Worm (Caenorhabditis elegans) whole organism, L3 larva: ENCODE results near the gene R166.2.
A peak's percentile ranks its signal among the peaks of the same experiment; 100 is the strongest.

ENCODE experiments used
- R02D3.7 ChIP-seq: fragments of 150-350 bp; optimal IDR thresholded peaks from 2 replicates; lab custom pipeline; 2014; ENCODE audit warnings: missing biosample characterization, missing genetic modification characterization
- ZK546.5 ChIP-seq: sonication (generic microtip); optimal IDR thresholded peaks from 2 replicates; lab custom pipeline; 2017; ENCODE audit warnings: missing biosample characterization, missing genetic modification characterization
- aly-2 ChIP-seq: fragments of 150-350 bp; optimal IDR thresholded peaks from 2 replicates; lab custom pipeline; 2014; ENCODE audit warnings: missing biosample characterization, missing genetic modification characterization
- ama-1 ChIP-seq: fragments of 150-350 bp; optimal IDR thresholded peaks from 2 replicates; lab custom pipeline; 2018
- ceh-16 ChIP-seq: sonication (generic microtip); optimal IDR thresholded peaks from 2 replicates; lab custom pipeline; 2017; ENCODE audit warnings: missing biosample characterization, missing genetic modification characterization
- ceh-28 ChIP-seq: fragments of 150-350 bp; optimal IDR thresholded peaks from 2 replicates; lab custom pipeline; 2014; ENCODE audit warnings: missing biosample characterization, missing genetic modification reagents, missing genetic modification characterization
- ceh-82 ChIP-seq: fragments of 150-350 bp; optimal IDR thresholded peaks from 2 replicates; lab custom pipeline; 2014; ENCODE audit warnings: missing biosample characterization, missing genetic modification characterization
- ceh-9 ChIP-seq: sonication (generic microtip); optimal IDR thresholded peaks from 2 replicates; lab custom pipeline; 2018; ENCODE audit warnings: missing biosample characterization, missing genetic modification characterization
- egl-5 ChIP-seq: fragments of 150-350 bp; optimal IDR thresholded peaks from 2 replicates; lab custom pipeline; 2017; ENCODE audit warnings: missing biosample characterization, missing genetic modification reagents, missing genetic modification characterization, inconsistent platforms
- elt-1 ChIP-seq: fragments of 150-350 bp; optimal IDR thresholded peaks from 2 replicates; lab custom pipeline; 2014; ENCODE audit warnings: missing biosample characterization, missing genetic modification characterization
- elt-2 ChIP-seq: sonication (generic microtip); optimal IDR thresholded peaks from 2 replicates; lab custom pipeline; 2016; ENCODE audit warnings: missing genetic modification reagents, mild to moderate bottlenecking, missing genetic modification characterization, missing compliant biosample characterization
- elt-3 ChIP-seq, 3 experiments: fragments of 150-350 bp in 1 of 3; sonication (generic microtip) in 2 of 3; optimal IDR thresholded peaks; 2 replicates in 2 of 3; 4 replicates in 1 of 3; lab custom pipeline; 2014 to 2017; ENCODE audit warnings: missing biosample characterization in 3 of 3, missing genetic modification characterization in 3 of 3
- eor-1 ChIP-seq, 2 experiments: fragments of 150-350 bp; optimal IDR thresholded peaks; 2 replicates each; lab custom pipeline; 2014 to 2018; ENCODE audit warnings: missing biosample characterization in 2 of 2, missing genetic modification characterization in 2 of 2
- fkh-10 ChIP-seq: sonication (generic microtip); optimal IDR thresholded peaks from 2 replicates; lab custom pipeline; 2017; ENCODE audit warnings: missing biosample characterization, missing genetic modification reagents, missing genetic modification characterization
- fos-1 ChIP-seq: fragments of 150-350 bp; optimal IDR thresholded peaks from 2 replicates; lab custom pipeline; 2014; ENCODE audit warnings: missing biosample characterization, missing genetic modification characterization
- hmg-11 ChIP-seq: sonication (generic microtip); optimal IDR thresholded peaks from 2 replicates; lab custom pipeline; 2016; ENCODE audit warnings: missing genetic modification characterization, missing compliant biosample characterization
- jun-1 ChIP-seq: fragments of 150-350 bp; optimal IDR thresholded peaks from 2 replicates; lab custom pipeline; 2014; ENCODE audit warnings: missing biosample characterization, missing genetic modification reagents, missing genetic modification characterization
- lin-15B ChIP-seq: fragments of 150-350 bp; optimal IDR thresholded peaks from 2 replicates; lab custom pipeline; 2014; ENCODE audit warnings: missing biosample characterization, missing genetic modification characterization
- lin-39 ChIP-seq: fragments of 150-350 bp; optimal IDR thresholded peaks from 2 replicates; lab custom pipeline; 2018; ENCODE audit warnings: missing biosample characterization, missing genetic modification reagents, missing genetic modification characterization
- lsy-12 ChIP-seq: sonication (generic microtip); optimal IDR thresholded peaks from 2 replicates; lab custom pipeline; 2016; ENCODE audit warnings: mild to moderate bottlenecking, missing genetic modification characterization, missing compliant biosample characterization
- mdl-1 ChIP-seq: fragments of 150-350 bp; optimal IDR thresholded peaks from 2 replicates; lab custom pipeline; 2014; ENCODE audit warnings: missing biosample characterization, missing genetic modification characterization
- mml-1 ChIP-seq: fragments of 150-350 bp; sonication (generic microtip); optimal IDR thresholded peaks from 3 replicates; lab custom pipeline; 2014; ENCODE audit warnings: missing biosample characterization, missing genetic modification characterization
- nfya-1 ChIP-seq: sonication (generic microtip); optimal IDR thresholded peaks from 2 replicates; lab custom pipeline; 2017; ENCODE audit warnings: missing genetic modification characterization, mild to moderate bottlenecking, missing compliant biosample characterization, antibody characterized with exemption, moderate library complexity; ENCODE audit not compliant: insufficient read depth
- nhr-11 ChIP-seq: fragments of 150-350 bp; optimal IDR thresholded peaks from 2 replicates; lab custom pipeline; 2014; ENCODE audit warnings: missing biosample characterization, missing genetic modification characterization
- nhr-12 ChIP-seq: fragments of 150-350 bp; optimal IDR thresholded peaks from 2 replicates; lab custom pipeline; 2014; ENCODE audit warnings: missing biosample characterization, missing genetic modification characterization
- nhr-23 ChIP-seq: fragments of 150-350 bp; optimal IDR thresholded peaks from 2 replicates; lab custom pipeline; 2014; ENCODE audit warnings: missing biosample characterization, missing genetic modification reagents, missing genetic modification characterization
- nhr-237 ChIP-seq: fragments of 150-350 bp; optimal IDR thresholded peaks from 2 replicates; lab custom pipeline; 2014; ENCODE audit warnings: missing biosample characterization, missing genetic modification characterization
- nhr-25 ChIP-seq: sonication (generic microtip); optimal IDR thresholded peaks from 2 replicates; lab custom pipeline; 2017; ENCODE audit warnings: missing biosample characterization, missing genetic modification characterization
- nhr-28 ChIP-seq: fragments of 150-350 bp; optimal IDR thresholded peaks from 2 replicates; lab custom pipeline; 2014; ENCODE audit warnings: missing biosample characterization, missing genetic modification characterization
- nhr-43 ChIP-seq: sonication (generic microtip); optimal IDR thresholded peaks from 2 replicates; lab custom pipeline; 2016; ENCODE audit warnings: mild to moderate bottlenecking, missing genetic modification characterization, missing compliant biosample characterization; ENCODE audit not compliant: poor library complexity, severe bottlenecking
- nhr-67 ChIP-seq: fragments of 150-350 bp; optimal IDR thresholded peaks from 2 replicates; lab custom pipeline; 2014; ENCODE audit warnings: missing biosample characterization, missing genetic modification characterization
- nhr-76 ChIP-seq: fragments of 150-350 bp; sonication (generic microtip); optimal IDR thresholded peaks from 5 replicates; lab custom pipeline; 2014; ENCODE audit warnings: missing biosample characterization, missing genetic modification characterization
- nhr-77 ChIP-seq: fragments of 150-350 bp; optimal IDR thresholded peaks from 2 replicates; lab custom pipeline; 2014; ENCODE audit warnings: missing biosample characterization, missing genetic modification characterization
- pha-4 ChIP-seq: fragments of 150-350 bp; optimal IDR thresholded peaks from 2 replicates; lab custom pipeline; 2014; ENCODE audit warnings: missing biosample characterization, missing genetic modification reagents, missing genetic modification characterization
- pqm-1 ChIP-seq: fragments of 150-350 bp; optimal IDR thresholded peaks from 2 replicates; lab custom pipeline; 2017; ENCODE audit warnings: missing biosample characterization, missing genetic modification characterization, inconsistent platforms
- sea-2 ChIP-seq: fragments of 150-350 bp; sonication (generic microtip); optimal IDR thresholded peaks from 4 replicates; lab custom pipeline; 2014; ENCODE audit warnings: missing biosample characterization, missing genetic modification reagents, missing genetic modification characterization
- skn-1 ChIP-seq: fragments of 150-350 bp; optimal IDR thresholded peaks from 2 replicates; lab custom pipeline; 2014; ENCODE audit warnings: missing biosample characterization, missing genetic modification characterization
- snpc-4 ChIP-seq: fragments of 150-350 bp; optimal IDR thresholded peaks from 2 replicates; lab custom pipeline; 2014; ENCODE audit warnings: missing biosample characterization, missing genetic modification characterization
- tbx-2 ChIP-seq: sonication (generic microtip); optimal IDR thresholded peaks from 2 replicates; lab custom pipeline; 2016; ENCODE audit warnings: mild to moderate bottlenecking, missing genetic modification characterization, missing compliant biosample characterization
- unc-39 ChIP-seq: sonication (generic microtip); optimal IDR thresholded peaks from 4 replicates; lab custom pipeline; 2017; ENCODE audit warnings: missing biosample characterization, missing genetic modification characterization
- unc-62 ChIP-seq: fragments of 150-350 bp; sonication (generic microtip); optimal IDR thresholded peaks from 4 replicates; lab custom pipeline; 2014; ENCODE audit warnings: missing biosample characterization, missing genetic modification reagents, missing genetic modification characterization
- zag-1 ChIP-seq: fragments of 150-350 bp; optimal IDR thresholded peaks from 2 replicates; lab custom pipeline; 2014; ENCODE audit warnings: missing biosample characterization, missing genetic modification characterization
- ztf-11 ChIP-seq: fragments of 150-350 bp; optimal IDR thresholded peaks from 2 replicates; lab custom pipeline; 2014; ENCODE audit warnings: missing biosample characterization, missing genetic modification characterization
- ztf-4 ChIP-seq: fragments of 150-350 bp; optimal IDR thresholded peaks from 2 replicates; lab custom pipeline; 2014; ENCODE audit warnings: missing biosample characterization, missing genetic modification characterization

The R166.2 gene

DNA sequence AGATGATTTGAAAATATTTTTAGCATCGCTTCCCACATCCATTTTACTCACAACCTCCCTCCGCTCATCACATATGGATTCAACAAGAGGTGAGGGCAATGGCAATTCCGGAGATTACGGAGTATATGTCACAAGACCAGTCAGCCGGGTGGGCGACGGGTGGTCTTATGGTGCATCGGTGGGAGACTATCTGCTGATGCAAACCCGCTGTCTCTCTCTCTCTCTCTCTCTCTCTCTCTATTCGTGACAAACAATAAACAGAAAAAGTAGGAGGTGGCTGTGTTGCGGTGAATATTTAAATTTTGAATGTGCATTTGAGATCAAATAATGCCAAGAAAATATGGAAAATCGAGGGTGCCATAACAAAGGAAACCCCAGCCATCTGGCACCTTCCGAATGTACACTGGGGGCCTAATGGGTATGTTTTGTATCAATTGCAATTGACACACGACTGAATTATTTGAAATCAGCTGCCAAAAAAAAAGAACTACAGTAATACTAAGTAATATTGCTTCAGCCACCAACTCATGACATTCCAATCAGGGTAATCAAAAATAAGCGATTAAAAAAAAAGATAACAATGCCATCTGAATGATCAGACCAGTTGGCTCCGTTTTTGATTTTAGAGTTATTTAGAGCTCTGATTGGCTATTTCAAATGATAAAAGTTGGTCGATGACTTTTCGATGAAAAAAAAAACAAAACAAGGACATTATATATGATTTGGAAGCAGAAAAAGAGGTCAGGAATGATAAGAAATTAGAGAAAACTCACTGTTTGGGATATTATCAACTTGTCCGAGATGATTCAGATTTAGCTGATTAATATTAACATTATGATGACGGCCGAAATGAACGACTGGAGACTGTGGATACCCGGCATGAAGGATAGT lies 10.6 kb upstream of the R166.2 start:
- TF ChIP-seq skn-1 (tag; lab: Kevin White, UChicago): no peak
- TF ChIP-seq zag-1 (tag; lab: Kevin White, UChicago): no peak
- TF ChIP-seq ZK546.5 (tag; lab: Kevin White, UChicago): no peak
- TF ChIP-seq lin-39 (tag; lab: Kevin White, UChicago): no peak
- no peak for TF ChIP-seq fkh-10
- TF ChIP-seq ama-1: peak; percentile 85
- TF ChIP-seq lin-15B (tag; lab: Kevin White, UChicago): no peak
- TF ChIP-seq egl-5 (tag; lab: Kevin White, UChicago): no peak
- TF ChIP-seq nhr-23 (tag; lab: Kevin White, UChicago): no peak
- peak; percentile 61 for TF ChIP-seq jun-1 (tag; lab: Kevin White, UChicago)
- TF ChIP-seq eor-1 (tag; optimal IDR thresholded peaks at IDR 0.05; lab: Kevin White, UChicago): no peak
- no peak for TF ChIP-seq nhr-237
- TF ChIP-seq sea-2: no peak
- TF ChIP-seq ceh-82 (tag; lab: Kevin White, UChicago): no peak
- no peak for TF ChIP-seq nhr-28 (tag; lab: Kevin White, UChicago)
- no peak for TF ChIP-seq ceh-9
- no peak for TF ChIP-seq nhr-76 (tag; lab: Kevin White, UChicago)
- no peak for TF ChIP-seq pha-4 (tag; lab: Kevin White, UChicago)
- no peak for TF ChIP-seq ceh-28 (tag; lab: Kevin White, UChicago)
- TF ChIP-seq unc-39 (tag; lab: Kevin White, UChicago): no peak
- TF ChIP-seq lsy-12 (tag; lab: Kevin White, UChicago): no peak
- TF ChIP-seq nhr-67: no peak
- no peak for TF ChIP-seq ceh-16 (tag; lab: Kevin White, UChicago)
- peak; percentile 31 for TF ChIP-seq nhr-25 (tag; lab: Kevin White, UChicago)
- TF ChIP-seq nhr-12: no peak
- TF ChIP-seq nhr-43 (tag; lab: Kevin White, UChicago): no peak
- no peak for TF ChIP-seq nhr-77 (tag; lab: Kevin White, UChicago)
- peak; percentile 25 for TF ChIP-seq elt-2 (tag; lab: Kevin White, UChicago)
- TF ChIP-seq snpc-4 (tag; lab: Kevin White, UChicago): no peak
- peak; percentile 51 for TF ChIP-seq pqm-1 (tag; lab: Kevin White, UChicago)
- peak; percentile 53 for TF ChIP-seq nfya-1
- TF ChIP-seq R02D3.7 (tag; lab: Kevin White, UChicago): no peak
- TF ChIP-seq hmg-11 (tag; lab: Kevin White, UChicago): no peak
- no peak for TF ChIP-seq unc-62 (GFP tag; lab: Kevin White, UChicago)
- no peak for TF ChIP-seq elt-1 (tag; lab: Kevin White, UChicago)
- no peak for TF ChIP-seq ztf-4 (tag; lab: Kevin White, UChicago)
- TF ChIP-seq elt-3 (tag; optimal IDR thresholded peaks at IDR 0.05; lab: Kevin White, UChicago): no peak
- TF ChIP-seq ztf-11 (tag; lab: Kevin White, UChicago): no peak
- no peak for TF ChIP-seq tbx-2 (tag; lab: Kevin White, UChicago)
- no peak for TF ChIP-seq mml-1 (tag; lab: Kevin White, UChicago)

DNA sequence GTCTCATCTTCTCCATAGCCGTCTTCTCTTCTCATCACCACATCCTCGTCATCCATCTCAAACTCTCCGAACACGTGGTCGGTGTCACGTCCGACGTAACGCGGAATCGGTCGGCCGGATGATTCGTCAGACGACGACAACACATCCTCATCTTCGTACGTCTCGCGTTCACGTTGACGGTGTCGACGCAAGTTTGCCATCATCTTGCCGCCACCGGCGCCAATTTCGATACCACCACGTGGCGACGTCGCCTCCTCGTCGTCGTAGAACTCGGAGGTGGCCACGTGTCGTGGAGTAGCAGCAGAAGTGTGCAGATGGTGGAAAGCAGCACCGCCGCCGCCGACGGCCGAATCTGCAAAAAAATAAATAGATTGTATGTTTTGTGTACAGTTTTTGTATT lies 9.8 kb upstream of the R166.2 start:
- TF ChIP-seq skn-1 (tag; lab: Kevin White, UChicago): no peak
- no peak for TF ChIP-seq zag-1 (tag; lab: Kevin White, UChicago)
- peak; percentile 3 for TF ChIP-seq lin-39 (tag; lab: Kevin White, UChicago)
- TF ChIP-seq nhr-25 (tag; lab: Kevin White, UChicago): peak; percentile 4

- TF ChIP-seq skn-1 (tag; lab: Kevin White, UChicago): no peak
- no peak for TF ChIP-seq sea-2
- TF ChIP-seq R02D3.7 (tag; lab: Kevin White, UChicago): no peak
- peak; percentile 3 for TF ChIP-seq nhr-11 (tag; lab: Kevin White, UChicago)
- peak; percentile 36 for TF ChIP-seq ztf-4 (tag; lab: Kevin White, UChicago)
- TF ChIP-seq lin-39 (tag; lab: Kevin White, UChicago): peak; percentile 14
- TF ChIP-seq lin-15B (tag; lab: Kevin White, UChicago): no peak
- TF ChIP-seq nhr-76 (tag; lab: Kevin White, UChicago): no peak
- TF ChIP-seq ceh-9: no peak
- no peak for TF ChIP-seq nhr-43 (tag; lab: Kevin White, UChicago)
- no peak for TF ChIP-seq fos-1 (tag; lab: Kevin White, UChicago)
- TF ChIP-seq nhr-237: no peak
- TF ChIP-seq jun-1 (tag; lab: Kevin White, UChicago): no peak
- no peak for TF ChIP-seq ztf-11 (tag; lab: Kevin White, UChicago)
- no peak for TF ChIP-seq nhr-28 (tag; lab: Kevin White, UChicago)
- TF ChIP-seq elt-3 (tag; optimal IDR thresholded peaks at IDR 0.05; lab: Kevin White, UChicago): no peak
- TF ChIP-seq ZK546.5 (tag; lab: Kevin White, UChicago): no peak
- no peak for TF ChIP-seq unc-39 (tag; lab: Kevin White, UChicago)
- TF ChIP-seq fkh-10: no peak
- TF ChIP-seq mdl-1: no peak
- TF ChIP-seq nhr-23 (tag; lab: Kevin White, UChicago): no peak
- TF ChIP-seq ceh-82 (tag; lab: Kevin White, UChicago): no peak
- TF ChIP-seq nhr-12: no peak
- peak; percentile 24 for TF ChIP-seq nhr-25 (tag; lab: Kevin White, UChicago)
- TF ChIP-seq tbx-2 (tag; lab: Kevin White, UChicago): no peak
- no peak for TF ChIP-seq aly-2 (tag; lab: Kevin White, UChicago)
- TF ChIP-seq nfya-1: peak; percentile 5
These were observed 9.3 kb upstream of the R166.2 start for ce11 chrII:10546784-10547087.
